Worm (Caenorhabditis elegans) whole organism, late embryonic: ENCODE data around the gene C25G4.17.

Experiments
- C08G9.2 ChIP-seq: sonication (generic microtip); optimal IDR thresholded peaks from 2 replicates; lab custom pipeline; 2016; ENCODE audit warnings: mild to moderate bottlenecking, missing genetic modification characterization, moderate library complexity, missing compliant biosample characterization
- C38D4.7 ChIP-seq: fragments of 200-800 bp; sonication (Bioruptor generic); optimal IDR thresholded peaks from 2 replicates; lab custom pipeline; 2018; ENCODE audit warnings: mild to moderate bottlenecking, missing genetic modification characterization, moderate library complexity, missing compliant biosample characterization
- F13H6.1 ChIP-seq: sonication (generic microtip); optimal IDR thresholded peaks from 2 replicates; lab custom pipeline; 2016; ENCODE audit warnings: missing genetic modification characterization, missing compliant biosample characterization
- K02D7.2 ChIP-seq: sonication (generic microtip); optimal IDR thresholded peaks from 2 replicates; lab custom pipeline; 2017; ENCODE audit warnings: mild to moderate bottlenecking, missing genetic modification characterization, missing compliant biosample characterization
- T23F11.4 ChIP-seq: fragments of 200-800 bp; sonication (Bioruptor generic); optimal IDR thresholded peaks from 2 replicates; lab custom pipeline; 2018; ENCODE audit warnings: mild to moderate bottlenecking, missing genetic modification characterization, missing compliant biosample characterization
- Y22D7AL.16 ChIP-seq: sonication (generic microtip); optimal IDR thresholded peaks from 2 replicates; lab custom pipeline; 2016; ENCODE audit warnings: missing genetic modification characterization, missing compliant biosample characterization
- ahr-1 ChIP-seq: sonication (generic microtip); optimal IDR thresholded peaks from 2 replicates; lab custom pipeline; 2016; ENCODE audit warnings: missing genetic modification characterization, missing compliant biosample characterization
- ceh-18 ChIP-seq: sonication (generic microtip); optimal IDR thresholded peaks from 2 replicates; lab custom pipeline; 2016; ENCODE audit warnings: missing genetic modification characterization, missing compliant biosample characterization
- ceh-2 ChIP-seq: sonication (generic microtip); optimal IDR thresholded peaks from 2 replicates; lab custom pipeline; 2016; ENCODE audit warnings: missing genotype, missing genetic modification characterization, missing compliant biosample characterization
- ceh-24 ChIP-seq: sonication (generic microtip); optimal IDR thresholded peaks from 2 replicates; lab custom pipeline; 2016; ENCODE audit warnings: mild to moderate bottlenecking, missing genetic modification characterization, missing compliant biosample characterization
- ceh-30 ChIP-seq: fragments of 150-350 bp; optimal IDR thresholded peaks from 2 replicates; lab custom pipeline; 2014; ENCODE audit warnings: missing biosample characterization, missing genetic modification characterization
- ceh-34 ChIP-seq: sonication (generic microtip); optimal IDR thresholded peaks from 2 replicates; lab custom pipeline; 2016; ENCODE audit warnings: mild to moderate bottlenecking, missing genetic modification characterization, missing compliant biosample characterization
- ceh-48 ChIP-seq: sonication (generic microtip); optimal IDR thresholded peaks from 2 replicates; lab custom pipeline; 2016; ENCODE audit warnings: missing genetic modification characterization, inconsistent platforms, missing compliant biosample characterization
- ceh-6 ChIP-seq: fragments of 200-800 bp; sonication (Bioruptor generic); optimal IDR thresholded peaks from 2 replicates; lab custom pipeline; 2018; ENCODE audit warnings: mild to moderate bottlenecking, missing genetic modification characterization, missing compliant biosample characterization
- che-1 ChIP-seq: sonication (generic microtip); optimal IDR thresholded peaks from 2 replicates; lab custom pipeline; 2016; ENCODE audit warnings: mild to moderate bottlenecking, missing genetic modification characterization, missing compliant biosample characterization
- dmd-4 ChIP-seq: sonication (generic microtip); optimal IDR thresholded peaks from 2 replicates; lab custom pipeline; 2016; ENCODE audit warnings: borderline replicate concordance, missing genetic modification characterization, missing compliant biosample characterization
- dve-1 ChIP-seq: sonication (generic microtip); optimal IDR thresholded peaks from 2 replicates; lab custom pipeline; 2017; ENCODE audit warnings: antibody characterized with exemption, mild to moderate bottlenecking, missing genetic modification characterization, missing compliant biosample characterization
- elt-2 ChIP-seq: sonication (generic microtip); optimal IDR thresholded peaks from 2 replicates; lab custom pipeline; 2016; ENCODE audit warnings: missing genetic modification reagents, missing genetic modification characterization, missing compliant biosample characterization
- elt-4 ChIP-seq: sonication (generic microtip); optimal IDR thresholded peaks from 2 replicates; lab custom pipeline; 2016; ENCODE audit warnings: missing genetic modification characterization, missing compliant biosample characterization
- ets-4 ChIP-seq: sonication (generic microtip); optimal IDR thresholded peaks from 2 replicates; lab custom pipeline; 2016; ENCODE audit warnings: missing genetic modification characterization, missing compliant biosample characterization
- eyg-1 ChIP-seq: sonication (generic microtip); optimal IDR thresholded peaks from 2 replicates; lab custom pipeline; 2016; ENCODE audit warnings: missing genotype, missing genetic modification characterization, missing compliant biosample characterization
- fax-1 ChIP-seq: sonication (generic microtip); optimal IDR thresholded peaks from 2 replicates; lab custom pipeline; 2016; ENCODE audit warnings: missing genotype, missing genetic modification characterization, missing compliant biosample characterization
- fkh-10 ChIP-seq: fragments of 150-350 bp; optimal IDR thresholded peaks from 2 replicates; lab custom pipeline; 2014; ENCODE audit warnings: missing biosample characterization, missing genetic modification reagents, missing genetic modification characterization
- fkh-6 ChIP-seq: sonication (generic microtip); optimal IDR thresholded peaks from 2 replicates; lab custom pipeline; 2016; ENCODE audit warnings: missing genetic modification characterization, missing compliant biosample characterization
- hlh-13 ChIP-seq: fragments of 200-800 bp; sonication (Bioruptor generic); optimal IDR thresholded peaks from 2 replicates; lab custom pipeline; 2018; ENCODE audit warnings: mild to moderate bottlenecking, missing genetic modification characterization, missing compliant biosample characterization
- hlh-15 ChIP-seq: sonication (generic microtip); optimal IDR thresholded peaks from 2 replicates; lab custom pipeline; 2016; ENCODE audit warnings: missing genetic modification characterization, missing compliant biosample characterization
- hlh-30 ChIP-seq: sonication (generic microtip); optimal IDR thresholded peaks from 2 replicates; lab custom pipeline; 2017; ENCODE audit warnings: antibody characterized with exemption, missing genetic modification characterization, missing compliant biosample characterization; ENCODE audit not compliant: insufficient read depth
- lim-6 ChIP-seq: sonication (generic microtip); optimal IDR thresholded peaks from 2 replicates; lab custom pipeline; 2016; ENCODE audit warnings: missing genetic modification characterization, missing compliant biosample characterization
- lin-11 ChIP-seq: fragments of 200-800 bp; sonication (Bioruptor generic); optimal IDR thresholded peaks from 2 replicates; lab custom pipeline; 2018; ENCODE audit warnings: mild to moderate bottlenecking, missing genetic modification characterization, missing compliant biosample characterization
- madf-2 ChIP-seq: sonication (generic microtip); optimal IDR thresholded peaks from 2 replicates; lab custom pipeline; 2017; ENCODE audit warnings: missing genetic modification characterization, missing compliant biosample characterization
- mec-3 ChIP-seq: sonication (generic microtip); optimal IDR thresholded peaks from 2 replicates; lab custom pipeline; 2016; ENCODE audit warnings: borderline replicate concordance, missing genetic modification characterization, missing compliant biosample characterization
- nfya-1 ChIP-seq: sonication (generic microtip); optimal IDR thresholded peaks from 2 replicates; lab custom pipeline; 2017; ENCODE audit warnings: missing genetic modification characterization, mild to moderate bottlenecking, missing compliant biosample characterization, antibody characterized with exemption, moderate library complexity
- nhr-11 ChIP-seq: fragments of 150-350 bp; optimal IDR thresholded peaks from 2 replicates; lab custom pipeline; 2014; ENCODE audit warnings: missing biosample characterization, missing genetic modification characterization
- pax-1 ChIP-seq: fragments of 150-350 bp; optimal IDR thresholded peaks from 2 replicates; lab custom pipeline; 2014; ENCODE audit warnings: missing biosample characterization, missing genetic modification characterization
- pha-2 ChIP-seq: sonication (generic microtip); optimal IDR thresholded peaks from 2 replicates; lab custom pipeline; 2017; ENCODE audit warnings: mild to moderate bottlenecking, missing genetic modification characterization, missing compliant biosample characterization
- pha-4 ChIP-seq: fragments of 150-350 bp; optimal IDR thresholded peaks from 2 replicates; lab custom pipeline; 2018; ENCODE audit warnings: missing biosample characterization, missing genetic modification reagents, missing genetic modification characterization
- pqm-1 ChIP-seq: sonication (generic microtip); optimal IDR thresholded peaks from 2 replicates; lab custom pipeline; 2016; ENCODE audit warnings: missing genetic modification characterization, missing compliant biosample characterization
- ref-2 ChIP-seq: sonication (generic microtip); optimal IDR thresholded peaks from 2 replicates; lab custom pipeline; 2016; ENCODE audit warnings: missing genetic modification characterization, missing compliant biosample characterization
- rnt-1 ChIP-seq: sonication (generic microtip); optimal IDR thresholded peaks from 2 replicates; lab custom pipeline; 2016; ENCODE audit warnings: missing genetic modification characterization, missing compliant biosample characterization
- tbx-2 ChIP-seq: sonication (generic microtip); optimal IDR thresholded peaks from 2 replicates; lab custom pipeline; 2016; ENCODE audit warnings: missing genetic modification characterization, missing compliant biosample characterization
- tbx-7 ChIP-seq: sonication (generic microtip); optimal IDR thresholded peaks from 2 replicates; lab custom pipeline; 2016; ENCODE audit warnings: missing genotype, missing genetic modification characterization, missing compliant biosample characterization
- ttx-3 ChIP-seq: sonication (generic microtip); optimal IDR thresholded peaks from 2 replicates; lab custom pipeline; 2016; ENCODE audit warnings: missing genetic modification reagents, missing genetic modification characterization, missing compliant biosample characterization
- unc-3 ChIP-seq, 2 experiments: fragments of 200-800 bp in 1 of 2; sonication (Bioruptor generic) in 1 of 2; sonication (generic microtip) in 1 of 2; conservative IDR thresholded peaks in 1 of 2; optimal IDR thresholded peaks in 1 of 2; 2 replicates each; pipeline versions ENCODE4 v1.3.6 to Lab custom; 2016 to 2022; ENCODE audit warnings: missing compliant biosample characterization in 2 of 2, missing genetic modification characterization in 2 of 2, missing genetic modification reagents in 1 of 2
- unc-42 ChIP-seq: sonication (generic microtip); optimal IDR thresholded peaks from 2 replicates; lab custom pipeline; 2016; ENCODE audit warnings: missing genotype, missing genetic modification characterization, missing compliant biosample characterization
- unc-55 ChIP-seq: sonication (generic microtip); optimal IDR thresholded peaks from 2 replicates; lab custom pipeline; 2017; ENCODE audit warnings: missing biosample characterization, missing genetic modification reagents, missing genetic modification characterization
- unc-86 ChIP-seq: sonication (generic microtip); optimal IDR thresholded peaks from 2 replicates; lab custom pipeline; 2016; ENCODE audit warnings: missing genetic modification characterization, missing compliant biosample characterization
- zip-5 ChIP-seq: sonication (generic microtip); optimal IDR thresholded peaks from 2 replicates; lab custom pipeline; 2016; ENCODE audit warnings: missing genetic modification characterization, missing compliant biosample characterization
- ztf-16 ChIP-seq: sonication (generic microtip); optimal IDR thresholded peaks from 2 replicates; lab custom pipeline; 2017; ENCODE audit warnings: missing genetic modification characterization, missing compliant biosample characterization

C25G4.17 gene

ce11 chrIV:12399983-12400382 lies 41.8 kb upstream of the C25G4.17 start:
- TF ChIP-seq ceh-30 (no peak), elt-2 (tag; lab: Kevin White, UChicago) (peak; percentile 96)
- TF ChIP-seq, all 69 proteins: peak for 1

- TF ChIP-seq F13H6.1 (tag; lab: Kevin White, UChicago) (no peak), madf-2 (tag; lab: Kevin White, UChicago) (no peak), ttx-3 (tag; lab: Kevin White, UChicago) (no peak), ceh-6 (GFP tag; lab: Kevin White, UChicago) (no peak), ceh-48 (tag; lab: Kevin White, UChicago) (no peak), elt-2 (tag; lab: Kevin White, UChicago) (no peak)
- TF ChIP-seq, all 69 proteins: peak for 0
These were observed 38.4 kb upstream of the C25G4.17 start for ce11 chrIV:12403440-12403839.

- peak; percentile 9 for TF ChIP-seq ceh-34 (tag; lab: Kevin White, UChicago)
- no peak for TF ChIP-seq unc-86
- no peak for TF ChIP-seq pha-2
- TF ChIP-seq ceh-6 (GFP tag; lab: Kevin White, UChicago) = no peak
- TF ChIP-seq hlh-13 (GFP tag; lab: Kevin White, UChicago) = no peak
- TF ChIP-seq che-1 (tag; lab: Kevin White, UChicago) = no peak
- no peak for TF ChIP-seq dve-1
- TF ChIP-seq pax-1 (tag; lab: Kevin White, UChicago) = no peak
- no peak for TF ChIP-seq lin-11 (tag; lab: Kevin White, UChicago)
- no peak for TF ChIP-seq F13H6.1 (tag; lab: Kevin White, UChicago)
- TF ChIP-seq unc-42 = peak; percentile 100
- no peak for TF ChIP-seq ttx-3 (tag; lab: Kevin White, UChicago)
- TF ChIP-seq tbx-7 (tag; lab: Kevin White, UChicago) = no peak
- no peak for TF ChIP-seq pqm-1
- TF ChIP-seq ceh-24 = no peak
- peak; percentile 34 for TF ChIP-seq tbx-2 (tag; lab: Kevin White, UChicago)
- TF ChIP-seq elt-4 = no peak
- no peak for TF ChIP-seq unc-3 (GFP tag; conservative IDR thresholded peaks at IDR 0.05; lab: Robert Waterston, UW)
- TF ChIP-seq unc-3 (tag; optimal IDR thresholded peaks at IDR 0.05; lab: Kevin White, UChicago) = peak; percentile 6
- no peak for TF ChIP-seq mec-3 (tag; lab: Kevin White, UChicago)
- TF ChIP-seq C38D4.7 (GFP tag; lab: Kevin White, UChicago) = no peak
- TF ChIP-seq dmd-4 = no peak
- TF ChIP-seq Y22D7AL.16 (tag; lab: Kevin White, UChicago) = no peak
- no peak for TF ChIP-seq pha-4 (tag; lab: Kevin White, UChicago)
- TF ChIP-seq ceh-18 (tag; lab: Kevin White, UChicago) = peak; percentile 47
- TF ChIP-seq eyg-1 = no peak
- no peak for TF ChIP-seq fkh-10 (GFP tag; lab: Kevin White, UChicago)
- TF ChIP-seq ztf-16 (tag; lab: Kevin White, UChicago) = no peak
- TF ChIP-seq ceh-30 = no peak
- no peak for TF ChIP-seq hlh-15 (tag; lab: Kevin White, UChicago)
- peak; percentile 32 for TF ChIP-seq ref-2 (tag; lab: Kevin White, UChicago)
- no peak for TF ChIP-seq lim-6 (tag; lab: Kevin White, UChicago)
- TF ChIP-seq K02D7.2 (tag; lab: Kevin White, UChicago) = no peak
- TF ChIP-seq zip-5 = no peak
- no peak for TF ChIP-seq ahr-1 (tag; lab: Kevin White, UChicago)
- TF ChIP-seq rnt-1 (tag; lab: Kevin White, UChicago) = peak; percentile 19
- TF ChIP-seq ceh-48 (tag; lab: Kevin White, UChicago) = no peak
- TF ChIP-seq hlh-30 = peak; percentile 32
- TF ChIP-seq ets-4 (tag; lab: Kevin White, UChicago) = no peak
- no peak for TF ChIP-seq nhr-11 (tag; lab: Kevin White, UChicago)
- no peak for TF ChIP-seq fax-1 (tag; lab: Kevin White, UChicago)
- TF ChIP-seq ceh-2 = peak; percentile 33
- no peak for TF ChIP-seq madf-2 (tag; lab: Kevin White, UChicago)
- TF ChIP-seq C08G9.2 (tag; lab: Kevin White, UChicago) = no peak
- no peak for TF ChIP-seq fkh-6
- no peak for TF ChIP-seq T23F11.4 (GFP tag; lab: Kevin White, UChicago)
- TF ChIP-seq unc-55 (GFP tag; lab: Kevin White, UChicago) = peak; percentile 58
- TF ChIP-seq nfya-1 (tag; lab: Kevin White, UChicago) = peak; percentile 61
These were observed 37.7 kb upstream of the C25G4.17 start, which contains the start of gene gex-3 for ce11 chrIV:12404137-12404536. gex-3 (plus strand) TSS chrIV:12404431.
